Worm (Caenorhabditis elegans) whole organism, early embryonic: Measurements from ENCODE around the gene Y22D7AR.2.

Source experiments
- F13C5.2 ChIP-seq: sonication (generic microtip); optimal IDR thresholded peaks from 2 replicates; lab custom pipeline; 2017; ENCODE audit warnings: mild to moderate bottlenecking, missing genetic modification characterization, inconsistent platforms, missing compliant biosample characterization
- aly-1 ChIP-seq: sonication (generic microtip); optimal IDR thresholded peaks from 2 replicates; lab custom pipeline; 2016; ENCODE audit warnings: missing genetic modification characterization, missing compliant biosample characterization
- ama-1 ChIP-seq: fragments of 150-350 bp; optimal IDR thresholded peaks from 2 replicates; lab custom pipeline; 2014
- ceh-13 ChIP-seq: fragments of 200-800 bp; sonication (Bioruptor generic); optimal IDR thresholded peaks from 2 replicates; lab custom pipeline; 2018; ENCODE audit warnings: mild to moderate bottlenecking, missing genetic modification characterization, missing compliant biosample characterization
- ceh-36 ChIP-seq: sonication (generic microtip); optimal IDR thresholded peaks from 2 replicates; lab custom pipeline; 2016; ENCODE audit warnings: missing genetic modification characterization, inconsistent platforms, missing compliant biosample characterization
- flt-1 ChIP-seq: fragments of 200-800 bp; sonication (Bioruptor generic); IDR thresholded peaks from 2 replicates; pipeline ENCODE4 v1.3.6; 2022; ENCODE audit warnings: missing genetic modification characterization, missing compliant biosample characterization
- hnd-1 ChIP-seq: sonication (generic microtip); optimal IDR thresholded peaks from 2 replicates; lab custom pipeline; 2016; ENCODE audit warnings: missing genetic modification characterization, missing compliant biosample characterization
- pes-1 ChIP-seq: fragments of 200-800 bp; sonication (Bioruptor generic); IDR thresholded peaks from 2 replicates; pipeline ENCODE4 v1.3.6; 2022; ENCODE audit warnings: missing genetic modification reagents, missing genetic modification characterization, missing compliant biosample characterization
- scrt-1 ChIP-seq: fragments of 200-800 bp; sonication (Bioruptor generic); IDR thresholded peaks from 2 replicates; pipeline ENCODE4 v1.3.6; 2022; ENCODE audit warnings: missing genetic modification characterization, missing compliant biosample characterization
- sea-1 ChIP-seq: fragments of 200-800 bp; sonication (Bioruptor generic); conservative IDR thresholded peaks from 2 replicates; pipeline ENCODE4 v1.3.6; 2022; ENCODE audit warnings: missing genetic modification characterization, missing compliant biosample characterization
- tra-4 ChIP-seq: sonication (generic microtip); optimal IDR thresholded peaks from 2 replicates; lab custom pipeline; 2017; ENCODE audit warnings: missing genetic modification characterization, missing compliant biosample characterization

DNA sequence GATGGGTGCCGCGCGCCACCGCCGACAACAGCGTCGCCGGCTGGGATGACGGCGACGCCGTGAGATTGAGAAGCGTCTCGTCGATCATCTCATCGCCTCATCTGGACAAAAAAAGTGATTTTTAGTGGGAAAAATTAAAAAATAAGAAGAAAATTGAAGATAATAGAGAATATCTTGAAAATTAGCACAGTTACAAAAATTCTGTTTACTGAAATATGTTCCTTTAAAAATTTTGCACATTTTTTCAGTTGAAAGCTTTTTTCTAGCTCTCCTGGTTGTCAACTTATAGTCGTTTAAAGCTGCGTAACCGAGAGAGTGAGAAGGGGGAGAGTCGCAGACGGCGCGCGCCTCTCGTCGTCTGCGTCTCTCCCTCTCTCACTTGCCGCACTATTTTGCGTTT, 27.3 kb downstream of the Y22D7AR.2 start, which contains the start of gene ser-4:
- no peak for TF ChIP-seq ceh-13
- no peak for TF ChIP-seq ceh-36 (tag; lab: Kevin White, UChicago)
- no peak for TF ChIP-seq sea-1
- no peak for TF ChIP-seq flt-1 (GFP tag; lab: Robert Waterston, UW)
- TF ChIP-seq ama-1 (lab: Kevin White, UChicago): no peak
- TF ChIP-seq tra-4 (tag; lab: Kevin White, UChicago): no peak
- no peak for TF ChIP-seq hnd-1 (tag; lab: Kevin White, UChicago)
- no peak for TF ChIP-seq F13C5.2 (tag; lab: Kevin White, UChicago)
- TF ChIP-seq aly-1 (tag; lab: Kevin White, UChicago): no peak
- TF ChIP-seq pes-1 (GFP tag; lab: Robert Waterston, UW): no peak
- TF ChIP-seq scrt-1 (GFP tag; lab: Robert Waterston, UW): no peak
